Worm (Caenorhabditis elegans): ENCODE data around the gene reps-1.

reps-1 gene

DNA sequence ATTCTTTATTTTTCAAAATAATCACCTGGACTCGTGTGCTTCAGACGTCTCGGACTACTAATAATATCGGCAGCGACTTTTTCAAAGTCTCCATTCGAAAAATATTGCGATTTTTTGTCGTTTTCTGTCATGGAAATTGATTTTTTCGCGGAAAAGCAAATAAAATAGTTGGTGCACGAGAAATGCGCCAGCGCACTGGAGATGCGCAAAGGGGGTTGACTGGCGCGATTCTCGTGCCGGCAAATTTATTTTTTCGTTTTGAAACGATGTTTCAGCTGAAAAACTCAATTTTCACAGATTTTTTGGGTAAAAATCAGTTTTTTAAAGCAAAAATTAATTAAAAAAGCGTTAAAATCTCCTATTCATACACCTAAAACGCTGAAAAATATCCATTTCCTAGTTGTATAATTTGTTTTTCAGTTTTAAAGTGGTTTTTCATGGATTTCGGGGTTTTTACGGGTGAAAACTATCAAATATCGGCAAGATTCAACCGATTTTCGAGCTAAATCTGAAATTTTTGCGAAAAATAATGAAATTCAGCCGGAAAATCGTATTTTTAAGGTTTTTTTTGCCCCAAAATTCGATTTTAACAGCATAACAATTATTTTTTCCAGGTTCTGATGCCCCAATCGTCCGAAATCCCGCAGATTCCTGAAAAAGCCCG is at the start of gene reps-1, which contains the start of gene Y39B6A.37:
reps-1 (minus strand) TSS at position 263 of the 664 bp plus-strand sequence.
Y39B6A.37 (plus strand) TSS at position 614 of the 664 bp plus-strand sequence.
- TF ChIP-seq flh-1 (GFP tag; optimal IDR thresholded peaks at IDR 0.05) (no peak), ham-2 (GFP tag; optimal IDR thresholded peaks at IDR 0.05) (no peak), lin-13 (tag; optimal IDR thresholded peaks at IDR 0.05) (peak; percentile 79), lsy-2 (tag; optimal IDR thresholded peaks at IDR 0.05) (peak; percentile 24), pha-4 (tag; optimal IDR thresholded peaks at IDR 0.05) (peak; percentile 53), hlh-1 (tag; optimal IDR thresholded peaks at IDR 0.05) (no peak), mep-1 (tag; optimal IDR thresholded peaks at IDR 0.05) (peak; percentile 62), drap-1 (GFP tag; optimal IDR thresholded peaks at IDR 0.05) (peak; percentile 74), ces-1 (GFP tag; optimal IDR thresholded peaks at IDR 0.05) (peak; percentile 28)

DNA sequence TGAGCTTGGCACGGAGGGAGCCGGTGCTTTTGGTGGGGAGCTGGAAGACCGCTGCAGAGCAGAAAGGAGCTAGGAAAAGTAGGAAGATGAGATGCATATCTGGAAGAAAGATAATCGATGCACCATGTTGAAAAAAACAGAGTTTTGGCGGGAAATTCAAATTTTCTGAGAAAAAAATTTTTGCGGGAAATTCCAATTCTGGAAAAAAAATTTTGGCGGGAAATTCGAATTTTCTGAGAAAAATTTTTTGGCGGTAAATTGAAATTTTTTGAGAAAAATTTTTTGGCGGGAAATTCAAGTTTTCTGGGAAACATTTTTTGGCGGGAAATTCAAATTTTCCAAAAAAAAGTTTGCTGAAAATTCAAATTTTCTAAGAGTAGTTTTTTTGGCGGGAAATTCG is 46.9 kb upstream of the reps-1 start, which contains the start of gene asp-17:
asp-17 (minus strand) TSS at position 101 of the 400 bp plus-strand sequence.
- no peak for TF ChIP-seq flh-1 (GFP tag; optimal IDR thresholded peaks at IDR 0.05)
- TF ChIP-seq M03D4.4 (tag; optimal IDR thresholded peaks at IDR 0.05) = no peak
- no peak for TF ChIP-seq drap-1 (GFP tag; optimal IDR thresholded peaks at IDR 0.05)
- TF ChIP-seq ceh-39 (tag; optimal IDR thresholded peaks at IDR 0.05) = no peak
- no peak for TF ChIP-seq elt-1 (tag; optimal IDR thresholded peaks at IDR 0.05; ENCODE audit: borderline replicate concordance, insufficient read depth)
- TF ChIP-seq ces-1 (GFP tag; optimal IDR thresholded peaks at IDR 0.05) = no peak
- TF ChIP-seq unc-39 (tag; optimal IDR thresholded peaks at IDR 0.05) = no peak
- TF ChIP-seq pha-4 (tag; optimal IDR thresholded peaks at IDR 0.05) = no peak
- no peak for TF ChIP-seq cnd-1 (tag; optimal IDR thresholded peaks at IDR 0.05)
- TF ChIP-seq mab-5 (tag; optimal IDR thresholded peaks at IDR 0.05) = no peak
- no peak for TF ChIP-seq bed-3 (GFP tag; optimal IDR thresholded peaks at IDR 0.05)
- TF ChIP-seq unc-120 (tag; optimal IDR thresholded peaks at IDR 0.05; ENCODE audit: poor library complexity, severe bottlenecking) = no peak
- TF ChIP-seq mep-1 (tag; optimal IDR thresholded peaks at IDR 0.05) = no peak
- TF ChIP-seq blmp-1 (tag; optimal IDR thresholded peaks at IDR 0.05) = no peak
- TF ChIP-seq unc-62 (GFP tag; optimal IDR thresholded peaks at IDR 0.05) = no peak
- TF ChIP-seq sptf-1 (tag; optimal IDR thresholded peaks at IDR 0.05) = no peak
- TF ChIP-seq nhr-237 (tag; optimal IDR thresholded peaks at IDR 0.05) = no peak
- no peak for TF ChIP-seq lin-32 (GFP tag; optimal IDR thresholded peaks at IDR 0.05)
- TF ChIP-seq nhr-2 (tag; optimal IDR thresholded peaks at IDR 0.05) = no peak

DNA sequence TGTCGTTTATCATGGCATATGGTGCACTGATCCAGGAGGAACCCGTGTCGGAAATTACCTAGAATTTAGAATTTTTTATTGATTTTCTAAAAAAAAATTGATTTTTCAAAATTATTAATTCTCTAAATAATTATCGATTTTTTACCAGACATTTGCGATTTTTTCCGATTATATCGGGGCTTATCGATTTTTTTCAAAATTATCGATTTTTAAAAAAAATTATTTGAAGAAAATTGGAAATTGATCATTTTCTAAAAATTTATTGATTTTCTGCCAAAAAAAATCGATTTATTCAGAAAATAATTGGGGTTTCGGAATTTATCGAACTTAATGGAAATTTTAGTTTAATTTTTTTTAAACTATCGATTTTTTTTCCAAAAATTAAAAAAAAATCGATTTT is 45.8 kb upstream of the reps-1 start:
- TF ChIP-seq mls-2 (tag; optimal IDR thresholded peaks at IDR 0.05) (no peak), sem-2 (GFP tag; optimal IDR thresholded peaks at IDR 0.05) (no peak)

DNA sequence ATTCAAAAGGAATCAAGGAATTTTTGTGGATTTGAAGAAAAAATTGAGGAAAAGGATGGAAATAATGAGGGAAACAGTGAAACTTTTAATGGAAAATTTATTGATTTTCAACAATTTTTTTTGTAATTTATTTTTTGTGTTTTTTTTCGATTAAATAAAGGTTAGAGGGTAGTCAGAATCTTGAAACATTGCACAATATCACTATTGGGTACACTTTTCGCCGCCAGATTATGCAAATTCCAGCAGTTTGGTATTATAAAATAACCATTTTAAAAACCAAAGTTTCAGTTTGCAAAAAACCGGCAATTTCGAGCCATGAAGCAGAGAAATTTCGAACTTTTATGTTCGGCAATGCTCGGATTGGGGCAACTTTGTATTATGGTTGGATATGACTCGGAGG is 41.2 kb upstream of the reps-1 start, which contains the start of gene Y39B6A.27:
Y39B6A.27 (plus strand) TSS at position 301 of the 400 bp plus-strand sequence.
- TF ChIP-seq unc-62 (GFP tag; optimal IDR thresholded peaks at IDR 0.05) = no peak
- TF ChIP-seq blmp-1 (tag; optimal IDR thresholded peaks at IDR 0.05) = no peak
- TF ChIP-seq elt-1 (tag; optimal IDR thresholded peaks at IDR 0.05; ENCODE audit: borderline replicate concordance, insufficient read depth) = no peak

DNA sequence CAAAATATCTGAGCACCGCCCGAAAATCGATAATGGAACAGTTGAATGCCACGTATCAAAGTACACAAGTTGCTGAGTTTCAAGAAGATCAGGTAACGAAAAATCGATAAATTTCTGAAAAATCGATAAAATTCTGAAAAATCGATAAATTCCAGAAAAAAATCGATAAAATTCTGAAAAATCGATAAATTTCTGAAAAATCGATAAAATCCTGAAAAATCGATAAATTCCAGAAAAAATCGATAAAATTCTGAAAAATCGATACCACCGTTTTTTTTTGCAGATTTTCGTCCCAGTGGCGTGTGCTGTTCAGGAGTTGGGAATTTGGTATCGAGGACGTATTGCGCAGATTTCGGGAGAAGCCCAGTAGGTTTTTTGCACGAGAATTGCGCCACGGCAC is 37.0 kb upstream of the reps-1 start:
- TF ChIP-seq ceh-39 (tag; optimal IDR thresholded peaks at IDR 0.05) (no peak), flh-1 (GFP tag; optimal IDR thresholded peaks at IDR 0.05) (no peak), lin-32 (GFP tag; optimal IDR thresholded peaks at IDR 0.05) (no peak), elt-3 (tag; optimal IDR thresholded peaks at IDR 0.05) (no peak), zip-8 (tag; optimal IDR thresholded peaks at IDR 0.05) (no peak), bed-3 (GFP tag; optimal IDR thresholded peaks at IDR 0.05) (no peak), nhr-28 (tag; optimal IDR thresholded peaks at IDR 0.05) (no peak), tbx-8 (GFP tag; optimal IDR thresholded peaks at IDR 0.05) (no peak), M03D4.4 (tag; optimal IDR thresholded peaks at IDR 0.05) (no peak), snpc-4 (tag; optimal IDR thresholded peaks at IDR 0.05) (no peak)

DNA sequence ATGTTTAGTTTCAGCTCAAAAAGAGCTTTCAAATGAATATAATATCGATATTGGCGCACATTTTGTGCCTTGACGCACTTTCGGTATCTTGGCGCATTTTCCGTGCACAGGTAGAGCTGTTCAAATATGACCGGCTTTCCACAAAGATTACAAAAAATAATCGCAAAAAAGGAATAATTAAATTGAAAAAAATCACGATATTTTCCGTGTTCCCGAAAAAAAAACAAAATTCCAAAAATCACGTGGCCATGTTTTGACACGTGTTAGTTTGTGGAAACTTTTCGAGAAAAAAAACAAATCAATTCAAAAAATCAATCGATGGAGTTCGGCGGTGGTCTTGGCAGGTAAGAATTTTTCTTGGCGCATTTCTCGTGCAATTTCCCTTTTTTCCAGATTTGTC is 35.9 kb upstream of the reps-1 start, which contains the start of gene Y39B6A.25:
Y39B6A.25 (plus strand) TSS at position 301 of the 400 bp plus-strand sequence.
- no peak for TF ChIP-seq ceh-43 (GFP tag; optimal IDR thresholded peaks at IDR 0.05)
- TF ChIP-seq drap-1 (GFP tag; optimal IDR thresholded peaks at IDR 0.05) = no peak

Measured in whole organism, mixed stage, embryonic.